Worm (Caenorhabditis elegans) whole organism, L3 larva: ENCODE data around the gene nhr-263.

ENCODE experiments used
- R02D3.7 ChIP-seq: fragments of 150-350 bp; optimal IDR thresholded peaks from 2 replicates; lab custom pipeline; 2014; ENCODE audit warnings: missing biosample characterization, missing genetic modification characterization
- ZK546.5 ChIP-seq: sonication (generic microtip); optimal IDR thresholded peaks from 2 replicates; lab custom pipeline; 2017; ENCODE audit warnings: missing biosample characterization, missing genetic modification characterization
- ama-1 ChIP-seq: fragments of 150-350 bp; optimal IDR thresholded peaks from 2 replicates; lab custom pipeline; 2018
- ceh-28 ChIP-seq: fragments of 150-350 bp; optimal IDR thresholded peaks from 2 replicates; lab custom pipeline; 2014; ENCODE audit warnings: missing biosample characterization, missing genetic modification reagents, missing genetic modification characterization
- ceh-82 ChIP-seq: fragments of 150-350 bp; optimal IDR thresholded peaks from 2 replicates; lab custom pipeline; 2014; ENCODE audit warnings: missing biosample characterization, missing genetic modification characterization
- daf-12 ChIP-seq: fragments of 150-350 bp; optimal IDR thresholded peaks from 2 replicates; lab custom pipeline; 2014; ENCODE audit warnings: missing biosample characterization, missing genetic modification reagents, missing genetic modification characterization
- elt-2 ChIP-seq: sonication (generic microtip); optimal IDR thresholded peaks from 2 replicates; lab custom pipeline; 2016; ENCODE audit warnings: missing genetic modification reagents, mild to moderate bottlenecking, missing genetic modification characterization, missing compliant biosample characterization
- elt-3 ChIP-seq, 3 experiments: fragments of 150-350 bp in 1 of 3; sonication (generic microtip) in 2 of 3; optimal IDR thresholded peaks; 2 replicates in 2 of 3; 4 replicates in 1 of 3; lab custom pipeline; 2014 to 2017; ENCODE audit warnings: missing biosample characterization in 3 of 3, missing genetic modification characterization in 3 of 3
- eor-1 ChIP-seq, 2 experiments: fragments of 150-350 bp; optimal IDR thresholded peaks; 2 replicates each; lab custom pipeline; 2014 to 2018; ENCODE audit warnings: missing biosample characterization in 2 of 2, missing genetic modification characterization in 2 of 2
- fkh-10 ChIP-seq: sonication (generic microtip); optimal IDR thresholded peaks from 2 replicates; lab custom pipeline; 2017; ENCODE audit warnings: missing biosample characterization, missing genetic modification reagents, missing genetic modification characterization
- fkh-2 ChIP-seq: fragments of 150-350 bp; optimal IDR thresholded peaks from 2 replicates; lab custom pipeline; 2014; ENCODE audit warnings: missing biosample characterization, missing genetic modification reagents, missing genetic modification characterization
- fos-1 ChIP-seq: fragments of 150-350 bp; optimal IDR thresholded peaks from 2 replicates; lab custom pipeline; 2014; ENCODE audit warnings: missing biosample characterization, missing genetic modification characterization
- hmg-11 ChIP-seq: sonication (generic microtip); optimal IDR thresholded peaks from 2 replicates; lab custom pipeline; 2016; ENCODE audit warnings: missing genetic modification characterization, missing compliant biosample characterization
- jun-1 ChIP-seq: fragments of 150-350 bp; optimal IDR thresholded peaks from 2 replicates; lab custom pipeline; 2014; ENCODE audit warnings: missing biosample characterization, missing genetic modification reagents, missing genetic modification characterization
- lin-15B ChIP-seq: fragments of 150-350 bp; optimal IDR thresholded peaks from 2 replicates; lab custom pipeline; 2014; ENCODE audit warnings: missing biosample characterization, missing genetic modification characterization
- lin-39 ChIP-seq: fragments of 150-350 bp; optimal IDR thresholded peaks from 2 replicates; lab custom pipeline; 2018; ENCODE audit warnings: missing biosample characterization, missing genetic modification reagents, missing genetic modification characterization
- lsy-12 ChIP-seq: sonication (generic microtip); optimal IDR thresholded peaks from 2 replicates; lab custom pipeline; 2016; ENCODE audit warnings: mild to moderate bottlenecking, missing genetic modification characterization, missing compliant biosample characterization
- mdl-1 ChIP-seq: fragments of 150-350 bp; optimal IDR thresholded peaks from 2 replicates; lab custom pipeline; 2014; ENCODE audit warnings: missing biosample characterization, missing genetic modification characterization
- mml-1 ChIP-seq: fragments of 150-350 bp; sonication (generic microtip); optimal IDR thresholded peaks from 3 replicates; lab custom pipeline; 2014; ENCODE audit warnings: missing biosample characterization, missing genetic modification characterization
- nhr-11 ChIP-seq: fragments of 150-350 bp; optimal IDR thresholded peaks from 2 replicates; lab custom pipeline; 2014; ENCODE audit warnings: missing biosample characterization, missing genetic modification characterization
- nhr-12 ChIP-seq: fragments of 150-350 bp; optimal IDR thresholded peaks from 2 replicates; lab custom pipeline; 2014; ENCODE audit warnings: missing biosample characterization, missing genetic modification characterization
- nhr-237 ChIP-seq: fragments of 150-350 bp; optimal IDR thresholded peaks from 2 replicates; lab custom pipeline; 2014; ENCODE audit warnings: missing biosample characterization, missing genetic modification characterization
- nhr-25 ChIP-seq: sonication (generic microtip); optimal IDR thresholded peaks from 2 replicates; lab custom pipeline; 2017; ENCODE audit warnings: missing biosample characterization, missing genetic modification characterization
- nhr-28 ChIP-seq: fragments of 150-350 bp; optimal IDR thresholded peaks from 2 replicates; lab custom pipeline; 2014; ENCODE audit warnings: missing biosample characterization, missing genetic modification characterization
- nhr-43 ChIP-seq: sonication (generic microtip); optimal IDR thresholded peaks from 2 replicates; lab custom pipeline; 2016; ENCODE audit warnings: mild to moderate bottlenecking, missing genetic modification characterization, missing compliant biosample characterization; ENCODE audit not compliant: poor library complexity, severe bottlenecking
- nhr-67 ChIP-seq: fragments of 150-350 bp; optimal IDR thresholded peaks from 2 replicates; lab custom pipeline; 2014; ENCODE audit warnings: missing biosample characterization, missing genetic modification characterization
- nhr-76 ChIP-seq: fragments of 150-350 bp; sonication (generic microtip); optimal IDR thresholded peaks from 5 replicates; lab custom pipeline; 2014; ENCODE audit warnings: missing biosample characterization, missing genetic modification characterization
- pha-4 ChIP-seq: fragments of 150-350 bp; optimal IDR thresholded peaks from 2 replicates; lab custom pipeline; 2014; ENCODE audit warnings: missing biosample characterization, missing genetic modification reagents, missing genetic modification characterization
- pqm-1 ChIP-seq: fragments of 150-350 bp; optimal IDR thresholded peaks from 2 replicates; lab custom pipeline; 2017; ENCODE audit warnings: missing biosample characterization, missing genetic modification characterization, inconsistent platforms
- sea-2 ChIP-seq: fragments of 150-350 bp; sonication (generic microtip); optimal IDR thresholded peaks from 4 replicates; lab custom pipeline; 2014; ENCODE audit warnings: missing biosample characterization, missing genetic modification reagents, missing genetic modification characterization
- snpc-4 ChIP-seq: fragments of 150-350 bp; optimal IDR thresholded peaks from 2 replicates; lab custom pipeline; 2014; ENCODE audit warnings: missing biosample characterization, missing genetic modification characterization
- unc-39 ChIP-seq: sonication (generic microtip); optimal IDR thresholded peaks from 4 replicates; lab custom pipeline; 2017; ENCODE audit warnings: missing biosample characterization, missing genetic modification characterization
- unc-62 ChIP-seq: fragments of 150-350 bp; sonication (generic microtip); optimal IDR thresholded peaks from 4 replicates; lab custom pipeline; 2014; ENCODE audit warnings: missing biosample characterization, missing genetic modification reagents, missing genetic modification characterization
- zag-1 ChIP-seq: fragments of 150-350 bp; optimal IDR thresholded peaks from 2 replicates; lab custom pipeline; 2014; ENCODE audit warnings: missing biosample characterization, missing genetic modification characterization
- ztf-11 ChIP-seq: fragments of 150-350 bp; optimal IDR thresholded peaks from 2 replicates; lab custom pipeline; 2014; ENCODE audit warnings: missing biosample characterization, missing genetic modification characterization
- ztf-4 ChIP-seq: fragments of 150-350 bp; optimal IDR thresholded peaks from 2 replicates; lab custom pipeline; 2014; ENCODE audit warnings: missing biosample characterization, missing genetic modification characterization

Gene nhr-263

ce11 chrV:7341942-7342341, at the start of gene nhr-263, which contains the start of gene nhr-148:
Gene nhr-263, minus strand, starts transcription at chrV:7342042.
Gene nhr-148, plus strand, starts transcription at chrV:7342156.
- TF ChIP-seq mdl-1 (tag; lab: Kevin White, UChicago) (no peak), nhr-25 (tag; lab: Kevin White, UChicago) (peak; percentile 43), snpc-4 (tag; lab: Kevin White, UChicago) (no peak)

- no peak for TF ChIP-seq pha-4 (tag; lab: Kevin White, UChicago)
- TF ChIP-seq ztf-4, result no peak
- TF ChIP-seq zag-1, result no peak
- TF ChIP-seq ztf-11 (tag; lab: Kevin White, UChicago), result no peak
- no peak for TF ChIP-seq unc-39 (tag; lab: Kevin White, UChicago)
- TF ChIP-seq elt-2, result no peak
- no peak for TF ChIP-seq nhr-67 (tag; lab: Kevin White, UChicago)
- no peak for TF ChIP-seq lsy-12 (tag; lab: Kevin White, UChicago)
- TF ChIP-seq snpc-4 (tag; lab: Kevin White, UChicago), result no peak
- TF ChIP-seq nhr-25 (tag; lab: Kevin White, UChicago), result no peak
- no peak for TF ChIP-seq nhr-11 (tag; lab: Kevin White, UChicago)
Observed at ce11 chrV:7389771-7390170, 47.9 kb upstream of the nhr-263 start, which contains the start of gene C02H6.1. Gene C02H6.1, minus strand, starts transcription at chrV:7389871.

- TF ChIP-seq sea-2 (no peak), nhr-28 (tag; lab: Kevin White, UChicago) (no peak), unc-62 (GFP tag; lab: Kevin White, UChicago) (no peak), ZK546.5 (tag; lab: Kevin White, UChicago) (no peak), pqm-1 (no peak), eor-1 (tag; optimal IDR thresholded peaks at IDR 0.05; lab: Kevin White, UChicago) (no peak), fkh-2 (no peak), ceh-82 (no peak), elt-3 (tag; optimal IDR thresholded peaks at IDR 0.05; lab: Kevin White, UChicago) (no peak), ama-1 (no peak), nhr-76 (no peak), nhr-67 (tag; lab: Kevin White, UChicago) (no peak), mml-1 (no peak), fkh-10 (GFP tag; lab: Kevin White, UChicago) (no peak), hmg-11 (tag; lab: Kevin White, UChicago) (no peak), nhr-12 (tag; lab: Kevin White, UChicago) (no peak), pha-4 (tag; lab: Kevin White, UChicago) (no peak), lin-39 (tag; lab: Kevin White, UChicago) (no peak)
Observed at ce11 chrV:7387755-7388154, 45.9 kb upstream of the nhr-263 start, which contains the start of gene C02H6.3. Gene C02H6.3, minus strand, starts transcription at chrV:7387855.

ce11 chrV:7386052-7386573, 44.3 kb upstream of the nhr-263 start, which contains the start of gene srp-6:
Gene srp-6, minus strand, starts transcription at chrV:7386102.
- TF ChIP-seq daf-12 (no peak), pha-4 (tag; lab: Kevin White, UChicago) (peak; percentile 1), ama-1 (no peak), ceh-28 (tag; lab: Kevin White, UChicago) (no peak), nhr-237 (tag; lab: Kevin White, UChicago) (no peak), fos-1 (tag; lab: Kevin White, UChicago) (no peak), nhr-43 (tag; lab: Kevin White, UChicago) (no peak), jun-1 (tag; lab: Kevin White, UChicago) (no peak)

- TF ChIP-seq lin-15B (tag; lab: Kevin White, UChicago), result no peak
- TF ChIP-seq R02D3.7, result no peak
- no peak for TF ChIP-seq nhr-43 (tag; lab: Kevin White, UChicago)
- no peak for TF ChIP-seq nhr-76
- TF ChIP-seq jun-1 (tag; lab: Kevin White, UChicago), result no peak
- no peak for TF ChIP-seq nhr-237 (tag; lab: Kevin White, UChicago)
- TF ChIP-seq nhr-67 (tag; lab: Kevin White, UChicago), result no peak
Observed at ce11 chrV:7381008-7381407, 39.2 kb upstream of the nhr-263 start, which contains the start of gene C03G6.17. Gene C03G6.17, minus strand, starts transcription at chrV:7381108.
